Fruit fly (Drosophila melanogaster) Kc167 (cell line): ENCODE data around the gene CG5556.

ENCODE experiments used
- Sin3A ChIP-seq: fragments of >200 bp; optimal IDR thresholded peaks from 2 replicates; lab custom pipeline; 2018; ENCODE audit warnings: missing external identifiers
- psq ChIP-seq: fragments of >200 bp; optimal IDR thresholded peaks from 2 replicates; lab custom pipeline; 2017; ENCODE audit warnings: missing external identifiers

DNA sequence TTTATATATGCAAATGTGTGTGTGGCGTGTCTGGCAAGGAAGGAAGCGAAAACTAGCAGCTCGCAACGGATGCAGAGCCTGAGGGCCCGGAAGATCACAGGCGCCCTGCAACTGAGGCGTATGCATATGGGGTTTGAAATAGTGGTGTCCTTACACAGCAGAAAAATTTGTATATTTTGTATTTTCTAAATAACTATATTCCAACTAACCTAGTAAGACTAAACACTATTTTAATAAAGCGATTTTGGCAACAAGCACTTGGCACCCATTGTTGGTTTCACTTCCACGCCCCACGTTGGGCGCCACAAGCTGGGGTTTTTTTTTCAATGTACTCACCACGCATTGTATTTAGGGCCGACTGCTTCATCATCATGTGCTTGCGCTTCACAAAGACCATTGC, 33.8 kb upstream of the CG5556 start:
- TF ChIP-seq psq (lab: Kevin White, UChicago) (no peak), Sin3A (lab: Kevin White, UChicago) (no peak)
